Fruit fly (Drosophila melanogaster): Measurements from ENCODE around the gene CG43221.

- no peak for TF ChIP-seq EcR (GFP tag; optimal IDR thresholded peaks at IDR 0.05)
- no peak for TF ChIP-seq psq (optimal IDR thresholded peaks at IDR 0.05)
- TF ChIP-seq Dll (optimal IDR thresholded peaks at IDR 0.05) = no peak
- no peak for TF ChIP-seq pan (optimal IDR thresholded peaks at IDR 0.05)
These were observed 38.5 kb upstream of the CG43221 start for dm6 chr2L:17447071-17447470.

Data from whole organism.